Worm (Caenorhabditis elegans): Measurements from ENCODE around the gene F58F9.1.

F58F9.1 gene

DNA sequence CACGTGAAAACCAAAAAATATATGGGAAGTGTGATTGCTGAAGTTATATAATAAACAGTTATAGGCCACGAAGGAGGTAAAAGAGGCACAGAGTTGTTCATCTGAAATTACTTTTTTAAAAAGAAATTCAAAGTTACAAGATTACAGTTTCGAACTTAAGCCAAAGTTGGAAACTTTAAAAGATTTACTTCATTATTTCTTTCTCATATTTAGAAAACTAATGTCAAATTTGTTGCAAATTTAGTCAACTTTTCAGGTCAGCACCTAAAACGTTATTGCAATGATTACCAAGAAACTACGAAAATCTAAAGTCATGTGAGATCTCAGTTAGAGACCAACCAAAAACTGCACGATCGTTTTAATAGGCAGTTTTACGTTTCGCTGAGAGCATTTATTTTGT is 54.0 kb downstream of the F58F9.1 start, which contains the start of gene srv-25:
TSS of gene srv-25 (minus strand) at position 101 of the 400 bp plus-strand sequence.
- TF ChIP-seq pqm-1 (tag; optimal IDR thresholded peaks at IDR 0.05) (no peak), dmd-6 (GFP tag; IDR thresholded peaks at IDR 0.05) (no peak), ceh-44 (GFP tag; IDR thresholded peaks at IDR 0.05) (no peak), aha-1 (tag) (no peak)
